Fruit fly (Drosophila melanogaster) whole organism, wandering third instar larva: ENCODE measurements around the gene CG43998.
A peak's percentile ranks its signal among the peaks of the same experiment; 100 is the strongest.

ENCODE experiments used
- N ChIP-seq: fragments of >200 bp; optimal IDR thresholded peaks from 2 replicates; lab custom pipeline; 2018; ENCODE audit warnings: missing biosample characterization, missing external identifiers, missing genetic modification characterization
- Sp1 ChIP-seq: fragments of 200-800 bp; sonication (Bioruptor generic); optimal IDR thresholded peaks from 3 replicates; lab custom pipeline; 2019; ENCODE audit warnings: missing biosample characterization, mild to moderate bottlenecking, missing genetic modification characterization, moderate library complexity
- Vsx2 ChIP-seq: fragments of 200-300, 225-300 bp; sonication (Bioruptor generic); optimal IDR thresholded peaks from 2 replicates; lab custom pipeline; 2018; ENCODE audit warnings: missing biosample characterization, missing genetic modification characterization; ENCODE audit not compliant: partially characterized antibody
- brk ChIP-seq: fragments of 200-800 bp; sonication (Bioruptor generic); optimal IDR thresholded peaks from 2 replicates; lab custom pipeline; 2016; ENCODE audit warnings: missing biosample characterization, mild to moderate bottlenecking, missing genetic modification characterization
- sv ChIP-seq: fragments of 200-800 bp; sonication (Bioruptor generic); optimal IDR thresholded peaks from 3 replicates; lab custom pipeline; 2016; ENCODE audit warnings: missing biosample characterization, missing genetic modification characterization
- woc ChIP-seq: sonication (Bioruptor generic); optimal IDR thresholded peaks from 2 replicates; lab custom pipeline; 2016; ENCODE audit warnings: missing biosample characterization, mild to moderate bottlenecking, missing genetic modification characterization

dm6 chr3R:23931095-23931728 lies 2.4 kb upstream of the CG43998 start, which contains the start of the genes Rpt2 and CG13599:
- no peak for TF ChIP-seq brk (GFP tag; lab: Kevin White, UChicago)
- TF ChIP-seq woc (GFP tag; lab: Kevin White, UChicago): no peak
- no peak for TF ChIP-seq sv (GFP tag; lab: Kevin White, UChicago)
- no peak for TF ChIP-seq Vsx2 (GFP tag; lab: Kevin White, UChicago)
- TF ChIP-seq Sp1 (GFP tag; lab: Kevin White, UChicago): peak; percentile 14
- TF ChIP-seq N (GFP tag; lab: Kevin White, UChicago): no peak
